Worm (Caenorhabditis elegans) whole organism, L1 larva: ENCODE data around the gene lips-10.

Source experiments
- nhr-237 ChIP-seq: fragments of 150-350 bp; optimal IDR thresholded peaks from 2 replicates; lab custom pipeline; 2014; ENCODE audit warnings: missing biosample characterization, missing genetic modification characterization
- snpc-4 ChIP-seq: fragments of 150-350 bp; optimal IDR thresholded peaks from 2 replicates; lab custom pipeline; 2014; ENCODE audit warnings: missing biosample characterization, missing genetic modification characterization

ce11 chrII:8479337-8479736, 40.4 kb downstream of the lips-10 start:
- TF ChIP-seq snpc-4 (no peak), nhr-237 (no peak)
